Worm (Caenorhabditis elegans) whole organism, L3 larva: ENCODE data around the gene cht-1.

Experiments
- ama-1 ChIP-seq: fragments of 150-350 bp; optimal IDR thresholded peaks from 2 replicates; lab custom pipeline; 2018
- ceh-28 ChIP-seq: fragments of 150-350 bp; optimal IDR thresholded peaks from 2 replicates; lab custom pipeline; 2014; ENCODE audit warnings: missing biosample characterization, missing genetic modification reagents, missing genetic modification characterization
- ceh-82 ChIP-seq: fragments of 150-350 bp; optimal IDR thresholded peaks from 2 replicates; lab custom pipeline; 2014; ENCODE audit warnings: missing biosample characterization, missing genetic modification characterization
- ceh-9 ChIP-seq: sonication (generic microtip); optimal IDR thresholded peaks from 2 replicates; lab custom pipeline; 2018; ENCODE audit warnings: missing biosample characterization, missing genetic modification characterization
- daf-12 ChIP-seq: fragments of 150-350 bp; optimal IDR thresholded peaks from 2 replicates; lab custom pipeline; 2014; ENCODE audit warnings: missing biosample characterization, missing genetic modification reagents, missing genetic modification characterization
- egl-27 ChIP-seq: sonication (generic microtip); optimal IDR thresholded peaks from 4 replicates; lab custom pipeline; 2017; ENCODE audit warnings: missing biosample characterization, missing genetic modification reagents, missing genetic modification characterization
- elt-1 ChIP-seq: fragments of 150-350 bp; optimal IDR thresholded peaks from 2 replicates; lab custom pipeline; 2014; ENCODE audit warnings: missing biosample characterization, missing genetic modification characterization
- elt-3 ChIP-seq, 3 experiments: fragments of 150-350 bp in 1 of 3; sonication (generic microtip) in 2 of 3; optimal IDR thresholded peaks; 2 replicates in 2 of 3; 4 replicates in 1 of 3; lab custom pipeline; 2014 to 2017; ENCODE audit warnings: missing biosample characterization in 3 of 3, missing genetic modification characterization in 3 of 3
- eor-1 ChIP-seq, 2 experiments: fragments of 150-350 bp; optimal IDR thresholded peaks; 2 replicates each; lab custom pipeline; 2014 to 2018; ENCODE audit warnings: missing biosample characterization in 2 of 2, missing genetic modification characterization in 2 of 2
- fkh-10 ChIP-seq: sonication (generic microtip); optimal IDR thresholded peaks from 2 replicates; lab custom pipeline; 2017; ENCODE audit warnings: missing biosample characterization, missing genetic modification reagents, missing genetic modification characterization
- fkh-2 ChIP-seq: fragments of 150-350 bp; optimal IDR thresholded peaks from 2 replicates; lab custom pipeline; 2014; ENCODE audit warnings: missing biosample characterization, missing genetic modification reagents, missing genetic modification characterization
- fos-1 ChIP-seq: fragments of 150-350 bp; optimal IDR thresholded peaks from 2 replicates; lab custom pipeline; 2014; ENCODE audit warnings: missing biosample characterization, missing genetic modification characterization
- hmg-11 ChIP-seq: sonication (generic microtip); optimal IDR thresholded peaks from 2 replicates; lab custom pipeline; 2016; ENCODE audit warnings: missing genetic modification characterization, missing compliant biosample characterization
- lin-15B ChIP-seq: fragments of 150-350 bp; optimal IDR thresholded peaks from 2 replicates; lab custom pipeline; 2014; ENCODE audit warnings: missing biosample characterization, missing genetic modification characterization
- lsy-12 ChIP-seq: sonication (generic microtip); optimal IDR thresholded peaks from 2 replicates; lab custom pipeline; 2016; ENCODE audit warnings: mild to moderate bottlenecking, missing genetic modification characterization, missing compliant biosample characterization
- mdl-1 ChIP-seq: fragments of 150-350 bp; optimal IDR thresholded peaks from 2 replicates; lab custom pipeline; 2014; ENCODE audit warnings: missing biosample characterization, missing genetic modification characterization
- mml-1 ChIP-seq: fragments of 150-350 bp; sonication (generic microtip); optimal IDR thresholded peaks from 3 replicates; lab custom pipeline; 2014; ENCODE audit warnings: missing biosample characterization, missing genetic modification characterization
- nfya-1 ChIP-seq: sonication (generic microtip); optimal IDR thresholded peaks from 2 replicates; lab custom pipeline; 2017; ENCODE audit warnings: missing genetic modification characterization, mild to moderate bottlenecking, missing compliant biosample characterization, antibody characterized with exemption, moderate library complexity; ENCODE audit not compliant: insufficient read depth
- nhr-11 ChIP-seq: fragments of 150-350 bp; optimal IDR thresholded peaks from 2 replicates; lab custom pipeline; 2014; ENCODE audit warnings: missing biosample characterization, missing genetic modification characterization
- nhr-23 ChIP-seq: fragments of 150-350 bp; optimal IDR thresholded peaks from 2 replicates; lab custom pipeline; 2014; ENCODE audit warnings: missing biosample characterization, missing genetic modification reagents, missing genetic modification characterization
- nhr-25 ChIP-seq: sonication (generic microtip); optimal IDR thresholded peaks from 2 replicates; lab custom pipeline; 2017; ENCODE audit warnings: missing biosample characterization, missing genetic modification characterization
- nhr-43 ChIP-seq: sonication (generic microtip); optimal IDR thresholded peaks from 2 replicates; lab custom pipeline; 2016; ENCODE audit warnings: mild to moderate bottlenecking, missing genetic modification characterization, missing compliant biosample characterization; ENCODE audit not compliant: poor library complexity, severe bottlenecking
- nhr-67 ChIP-seq: fragments of 150-350 bp; optimal IDR thresholded peaks from 2 replicates; lab custom pipeline; 2014; ENCODE audit warnings: missing biosample characterization, missing genetic modification characterization
- nhr-76 ChIP-seq: fragments of 150-350 bp; sonication (generic microtip); optimal IDR thresholded peaks from 5 replicates; lab custom pipeline; 2014; ENCODE audit warnings: missing biosample characterization, missing genetic modification characterization
- nhr-77 ChIP-seq: fragments of 150-350 bp; optimal IDR thresholded peaks from 2 replicates; lab custom pipeline; 2014; ENCODE audit warnings: missing biosample characterization, missing genetic modification characterization
- pha-4 ChIP-seq: fragments of 150-350 bp; optimal IDR thresholded peaks from 2 replicates; lab custom pipeline; 2014; ENCODE audit warnings: missing biosample characterization, missing genetic modification reagents, missing genetic modification characterization
- pqm-1 ChIP-seq: fragments of 150-350 bp; optimal IDR thresholded peaks from 2 replicates; lab custom pipeline; 2017; ENCODE audit warnings: missing biosample characterization, missing genetic modification characterization, inconsistent platforms
- snpc-4 ChIP-seq: fragments of 150-350 bp; optimal IDR thresholded peaks from 2 replicates; lab custom pipeline; 2014; ENCODE audit warnings: missing biosample characterization, missing genetic modification characterization
- tbx-2 ChIP-seq: sonication (generic microtip); optimal IDR thresholded peaks from 2 replicates; lab custom pipeline; 2016; ENCODE audit warnings: mild to moderate bottlenecking, missing genetic modification characterization, missing compliant biosample characterization
- unc-39 ChIP-seq: sonication (generic microtip); optimal IDR thresholded peaks from 4 replicates; lab custom pipeline; 2017; ENCODE audit warnings: missing biosample characterization, missing genetic modification characterization
- zag-1 ChIP-seq: fragments of 150-350 bp; optimal IDR thresholded peaks from 2 replicates; lab custom pipeline; 2014; ENCODE audit warnings: missing biosample characterization, missing genetic modification characterization
- ztf-11 ChIP-seq: fragments of 150-350 bp; optimal IDR thresholded peaks from 2 replicates; lab custom pipeline; 2014; ENCODE audit warnings: missing biosample characterization, missing genetic modification characterization
- ztf-4 ChIP-seq: fragments of 150-350 bp; optimal IDR thresholded peaks from 2 replicates; lab custom pipeline; 2014; ENCODE audit warnings: missing biosample characterization, missing genetic modification characterization

Gene cht-1

DNA sequence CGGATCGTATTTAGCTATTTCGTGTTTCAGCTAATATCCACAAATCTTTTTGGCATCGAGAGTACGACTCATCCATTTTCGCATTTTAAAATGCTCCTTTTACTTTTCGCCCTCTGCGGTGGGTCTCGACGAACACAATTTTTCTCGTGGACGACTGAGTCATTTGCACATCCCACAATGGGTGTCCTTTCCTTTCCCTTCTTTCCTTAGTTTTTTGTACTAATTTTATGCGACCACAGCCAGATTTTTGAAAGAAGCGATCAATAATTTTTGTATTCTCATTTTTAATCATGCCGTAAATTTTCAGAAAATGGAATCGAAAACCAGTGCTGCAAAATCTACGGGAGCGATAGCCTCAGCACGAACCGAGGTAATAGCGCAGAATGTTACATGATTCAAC, 1.9 kb upstream of the cht-1 start, which contains the start of gene C04F6.9:
Gene C04F6.9, plus strand, starts transcription at position 301 of the 400 bp plus-strand sequence.
- TF ChIP-seq egl-27 (tag; lab: Kevin White, UChicago) (no peak), elt-3 (tag; optimal IDR thresholded peaks at IDR 0.05; lab: Kevin White, UChicago) (no peak), pqm-1 (no peak), nhr-76 (tag; lab: Kevin White, UChicago) (no peak)

DNA sequence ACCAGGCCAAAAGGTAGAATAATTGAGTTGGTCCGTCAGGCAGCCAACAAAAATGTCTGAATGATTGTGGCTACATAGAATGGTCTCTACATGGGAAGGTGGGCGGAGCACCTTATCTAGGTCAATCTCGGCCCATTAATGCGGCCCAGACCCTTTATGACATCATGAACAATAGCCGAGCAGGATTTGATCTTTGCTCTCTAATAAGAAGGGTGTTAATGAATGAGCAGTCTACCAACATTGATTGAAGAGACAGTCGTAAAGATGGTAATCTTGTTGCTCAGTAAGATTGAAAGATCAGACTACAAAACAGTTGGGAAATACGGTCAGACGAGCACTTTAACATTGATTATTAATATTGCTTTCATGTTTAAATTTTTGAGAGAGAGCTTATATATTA, 570 bp upstream of the cht-1 start:
- TF ChIP-seq ceh-82 (no peak), mdl-1 (tag; lab: Kevin White, UChicago) (no peak), ztf-4 (tag; lab: Kevin White, UChicago) (no peak), pqm-1 (no peak), lsy-12 (no peak), nhr-67 (no peak), tbx-2 (tag; lab: Kevin White, UChicago) (no peak)
- TF ChIP-seq, all 47 proteins: peak for 0

DNA sequence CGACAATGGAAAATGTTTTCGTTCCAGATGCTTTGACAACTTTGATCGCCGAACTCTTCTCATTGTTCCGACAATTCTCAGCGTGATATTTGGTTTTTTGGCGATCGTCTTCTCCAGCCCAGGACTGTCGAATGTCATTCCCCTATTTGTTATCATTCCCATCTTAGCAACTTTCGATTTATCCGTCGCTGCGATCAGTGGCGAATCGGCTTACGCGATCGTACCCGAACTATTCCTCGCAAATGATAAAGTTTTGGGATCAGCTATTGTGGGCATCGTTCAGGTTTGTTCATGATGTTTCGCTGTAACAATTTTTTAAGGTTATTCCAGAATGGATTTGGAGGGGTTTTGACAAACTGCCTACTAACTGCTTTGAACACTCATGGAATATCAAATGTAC, 3.1 kb downstream of the cht-1 start:
- TF ChIP-seq daf-12 (tag; lab: Kevin White, UChicago) (no peak), elt-1 (peak; percentile 75)

DNA sequence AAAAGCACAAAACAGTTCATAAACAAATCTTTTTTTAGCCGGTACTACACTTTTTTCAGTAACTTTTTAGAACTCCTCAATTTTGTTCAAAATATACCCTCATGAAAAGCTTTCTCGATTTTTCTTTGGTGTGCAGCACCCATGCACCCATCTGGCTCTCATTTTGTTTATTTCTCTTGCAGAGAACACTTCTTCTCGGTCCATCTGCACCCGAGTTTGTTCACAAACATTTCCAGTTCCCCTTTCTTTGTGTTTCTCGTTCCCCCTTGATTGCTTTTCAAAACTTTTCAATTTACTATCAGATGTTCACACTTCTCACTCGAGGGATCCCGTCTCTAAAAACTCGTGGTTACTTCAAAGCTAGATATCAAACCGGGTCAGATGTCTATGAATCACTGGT, 6.3 kb downstream of the cht-1 start, which contains the start of gene slcf-2:
Gene slcf-2, plus strand, starts transcription at position 301 of the 400 bp plus-strand sequence.
- TF ChIP-seq ztf-11 (tag; lab: Kevin White, UChicago) (no peak), ceh-9 (tag; lab: Kevin White, UChicago) (no peak), nhr-25 (tag; lab: Kevin White, UChicago) (no peak), tbx-2 (tag; lab: Kevin White, UChicago) (no peak), ceh-28 (tag; lab: Kevin White, UChicago) (no peak), zag-1 (tag; lab: Kevin White, UChicago) (no peak), nhr-11 (tag; lab: Kevin White, UChicago) (no peak), pha-4 (tag; lab: Kevin White, UChicago) (no peak), nhr-67 (no peak), eor-1 (tag; optimal IDR thresholded peaks at IDR 0.05; lab: Kevin White, UChicago) (no peak), nfya-1 (tag; lab: Kevin White, UChicago) (no peak), nhr-77 (tag; lab: Kevin White, UChicago) (no peak), lin-15B (tag; lab: Kevin White, UChicago) (no peak), fos-1 (no peak), nhr-76 (tag; lab: Kevin White, UChicago) (no peak), pqm-1 (no peak), daf-12 (tag; lab: Kevin White, UChicago) (no peak)

DNA sequence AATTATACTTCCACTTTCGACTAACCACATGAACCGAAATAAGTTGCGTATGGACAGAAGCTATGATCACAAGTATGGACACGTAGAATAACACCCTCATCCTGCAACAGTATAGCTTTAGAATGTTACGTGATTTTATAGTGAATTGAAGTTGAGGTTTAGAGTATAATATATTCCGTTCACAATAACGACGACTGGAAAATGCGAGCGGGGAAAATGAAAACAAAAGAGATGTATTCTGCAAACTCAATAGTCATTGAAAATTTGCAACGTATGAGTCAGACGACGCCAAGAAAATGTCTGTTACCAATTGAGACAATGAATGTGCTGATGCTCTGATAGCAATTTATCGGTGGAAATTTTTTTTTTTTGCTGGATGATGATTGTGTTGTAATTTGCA, 14.5 kb downstream of the cht-1 start, which contains the start of gene acp-1:
Gene acp-1, minus strand, starts transcription at position 101 of the 400 bp plus-strand sequence.
- no peak for TF ChIP-seq hmg-11 (tag; lab: Kevin White, UChicago)
- TF ChIP-seq eor-1 (tag; optimal IDR thresholded peaks at IDR 0.05; lab: Kevin White, UChicago), result no peak
- TF ChIP-seq lin-15B (tag; lab: Kevin White, UChicago), result no peak
- no peak for TF ChIP-seq ceh-9 (tag; lab: Kevin White, UChicago)
- TF ChIP-seq lsy-12, result no peak
- no peak for TF ChIP-seq zag-1 (tag; lab: Kevin White, UChicago)
- TF ChIP-seq unc-39, result no peak
- TF ChIP-seq nfya-1 (tag; lab: Kevin White, UChicago), result no peak
- no peak for TF ChIP-seq nhr-43 (tag; lab: Kevin White, UChicago)
- TF ChIP-seq pqm-1, result no peak
- TF ChIP-seq fkh-2, result no peak
- no peak for TF ChIP-seq snpc-4 (tag; lab: Kevin White, UChicago)
- TF ChIP-seq nhr-25 (tag; lab: Kevin White, UChicago), result no peak
- TF ChIP-seq nhr-23, result no peak
- no peak for TF ChIP-seq nhr-76 (tag; lab: Kevin White, UChicago)
- TF ChIP-seq, all 47 proteins: peak for 0

DNA sequence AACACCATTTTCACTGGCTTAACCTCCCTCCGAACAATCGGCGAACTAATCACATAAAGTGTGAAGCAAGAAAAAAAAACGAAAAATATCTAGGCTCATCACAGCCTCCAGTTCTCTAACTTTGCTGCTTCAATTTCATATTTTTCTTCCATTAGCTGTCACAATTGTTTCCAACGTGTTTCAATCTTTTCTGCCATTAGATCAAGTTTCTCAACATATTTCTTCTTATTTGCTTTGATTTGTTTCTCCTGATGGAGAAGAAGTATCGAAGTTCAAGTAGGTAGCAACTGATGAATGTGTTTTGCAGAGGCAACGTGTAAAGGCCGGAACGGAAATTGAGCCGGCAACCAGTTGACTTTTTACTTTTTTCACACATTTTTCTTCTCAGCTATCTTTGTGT, 19.6 kb downstream of the cht-1 start, which contains the start of gene ZK563.7:
Gene ZK563.7, plus strand, starts transcription at position 301 of the 400 bp plus-strand sequence.
- TF ChIP-seq fkh-10 (GFP tag; lab: Kevin White, UChicago) (no peak), elt-1 (no peak), nfya-1 (tag; lab: Kevin White, UChicago) (no peak), daf-12 (tag; lab: Kevin White, UChicago) (no peak), nhr-43 (tag; lab: Kevin White, UChicago) (no peak), ceh-82 (no peak), ama-1 (no peak), pqm-1 (no peak), mml-1 (tag; lab: Kevin White, UChicago) (no peak), egl-27 (tag; lab: Kevin White, UChicago) (no peak), fkh-2 (no peak), hmg-11 (tag; lab: Kevin White, UChicago) (no peak), nhr-76 (tag; lab: Kevin White, UChicago) (no peak), ceh-9 (tag; lab: Kevin White, UChicago) (no peak), fos-1 (no peak), nhr-67 (no peak)
